Fruit fly (Drosophila melanogaster): ENCODE measurements around the gene CG4408.

The CG4408 gene

dm6 chr3R:23335577-23335976 is 27.8 kb downstream of the CG4408 start (continued):
- TF ChIP-seq zen2 (GFP tag; IDR thresholded peaks at IDR 0.05; ENCODE audit: partially characterized antibody), result no peak
- TF ChIP-seq Lim3 (GFP tag; IDR thresholded peaks at IDR 0.05), result no peak
- no peak for TF ChIP-seq CG14965 (GFP tag; optimal IDR thresholded peaks at IDR 0.05; ENCODE audit: borderline replicate concordance)
- peak; percentile 78 for TF ChIP-seq slbo (GFP tag; IDR thresholded peaks at IDR 0.05)
- no peak for TF ChIP-seq CG3407 (GFP tag; optimal IDR thresholded peaks at IDR 0.05)
- peak; percentile 53; the same call in 1 of the 2 replicates for TF ChIP-seq stc (GFP tag; IDR thresholded peaks at IDR 0.05)
- peak; percentile 1 to 48 for TF ChIP-seq Pdp1 (GFP tag; optimal IDR thresholded peaks at IDR 0.05)
- TF ChIP-seq Dref (GFP tag; IDR thresholded peaks at IDR 0.05), result no peak
- TF ChIP-seq CG10543 (GFP tag; optimal IDR thresholded peaks at IDR 0.05), result peak; percentile 93
- peak; percentile 32 for TF ChIP-seq Chrac-16 (GFP tag; optimal IDR thresholded peaks at IDR 0.05)
- peak; percentile 73 for TF ChIP-seq CG14014 (GFP tag; IDR thresholded peaks at IDR 0.05)
- no peak for TF ChIP-seq Neu2 (GFP tag; optimal IDR thresholded peaks at IDR 0.05; ENCODE audit: borderline replicate concordance)
- TF ChIP-seq CG12659 (GFP tag; optimal IDR thresholded peaks at IDR 0.05), result peak; percentile 86
- peak; percentile 70 for TF ChIP-seq CG17361 (GFP tag; IDR thresholded peaks at IDR 0.05)
- peak; percentile 83 for TF ChIP-seq CG13775 (GFP tag; optimal IDR thresholded peaks at IDR 0.05)
- peak; percentile 89 for TF ChIP-seq CoRest (tag; optimal IDR thresholded peaks at IDR 0.05)
- peak; percentile 56 for TF ChIP-seq cas (GFP tag; IDR thresholded peaks at IDR 0.05)
- peak; percentile 86 for TF ChIP-seq CG7556 (GFP tag; optimal IDR thresholded peaks at IDR 0.05)
- TF ChIP-seq Adf1 (GFP tag; IDR thresholded peaks at IDR 0.05), result peak; percentile 55
- TF ChIP-seq Lpt (GFP tag; optimal IDR thresholded peaks at IDR 0.05), result no peak
- peak; percentile 76 for TF ChIP-seq row (GFP tag; IDR thresholded peaks at IDR 0.05)
- TF ChIP-seq Opbp (GFP tag; IDR thresholded peaks at IDR 0.05; ENCODE audit: partially characterized antibody), result no peak
- no peak for TF ChIP-seq Camta (GFP tag; optimal IDR thresholded peaks at IDR 0.05)
- peak; percentile 93 for TF ChIP-seq Hmr (GFP tag; optimal IDR thresholded peaks at IDR 0.05)
- TF ChIP-seq ATbp (GFP tag; optimal IDR thresholded peaks at IDR 0.05), result peak; percentile 42
- 0 out of 2 replicates have a peak, but pooled peaks have one; percentile 16 for TF ChIP-seq CG11085 (GFP tag; IDR thresholded peaks at IDR 0.05)
- TF ChIP-seq CG7357 (GFP tag; IDR thresholded peaks at IDR 0.05), result peak; percentile 59
- TF ChIP-seq CG30431 (GFP tag; optimal IDR thresholded peaks at IDR 0.05), result peak; percentile 51
- TF ChIP-seq ind (GFP tag; optimal IDR thresholded peaks at IDR 0.05), result peak; percentile 65
- TF ChIP-seq CG15479 (GFP tag; optimal IDR thresholded peaks at IDR 0.05), result no peak
- no peak for TF ChIP-seq CG5953 (GFP tag; IDR thresholded peaks at IDR 0.05)
- TF ChIP-seq Ets65A (GFP tag), result peak; percentile 75
- TF ChIP-seq CG14710 (tag; optimal IDR thresholded peaks at IDR 0.05), result peak; percentile 51
- peak; percentile 72 for TF ChIP-seq CG17385 (GFP tag; optimal IDR thresholded peaks at IDR 0.05)
- TF ChIP-seq run (tag; optimal IDR thresholded peaks at IDR 0.05), result no peak
- peak; percentile 20 for TF ChIP-seq CrebB (tag; optimal IDR thresholded peaks at IDR 0.05)
- no peak for TF ChIP-seq gcm2 (GFP tag; optimal IDR thresholded peaks at IDR 0.05)
- TF ChIP-seq CG7928 (GFP tag; optimal IDR thresholded peaks at IDR 0.05), result peak; percentile 66
- TF ChIP-seq CG4820 (GFP tag; optimal IDR thresholded peaks at IDR 0.05), result peak; percentile 25
- TF ChIP-seq CG17359 (tag; optimal IDR thresholded peaks at IDR 0.05), result peak; percentile 64
- no peak for TF ChIP-seq crp (GFP tag; optimal IDR thresholded peaks at IDR 0.05)
- TF ChIP-seq cad (GFP tag; optimal IDR thresholded peaks at IDR 0.05), result no peak
- peak; percentile 62 for TF ChIP-seq Hr3 (GFP tag; optimal IDR thresholded peaks at IDR 0.05)
- peak; percentile 72 for TF ChIP-seq dmrt99B (tag; optimal IDR thresholded peaks at IDR 0.05)
- TF ChIP-seq CG3281 (GFP tag; optimal IDR thresholded peaks at IDR 0.05), result peak; percentile 97
- TF ChIP-seq CG11696 (GFP tag; IDR thresholded peaks at IDR 0.05), result peak; percentile 56; the same call in 1 of the 2 replicates
- TF ChIP-seq her (GFP tag; optimal IDR thresholded peaks at IDR 0.05), result no peak
- TF ChIP-seq CG3163 (GFP tag; optimal IDR thresholded peaks at IDR 0.05), result no peak
- TF ChIP-seq CG16863 (GFP tag; optimal IDR thresholded peaks at IDR 0.05), result no peak
- no peak for TF ChIP-seq Dip3 (GFP tag; optimal IDR thresholded peaks at IDR 0.05)
- TF ChIP-seq CG18011 (GFP tag; optimal IDR thresholded peaks at IDR 0.05), result peak; percentile 67

All from whole organism, embryonic.